Fruit fly (Drosophila melanogaster) whole organism, wandering third instar larva: Measurements from ENCODE around the gene Snx21.

Source experiments
- Abd-B ChIP-seq: fragments of >200 bp; optimal IDR thresholded peaks from 2 replicates; lab custom pipeline; 2017; ENCODE audit warnings: missing biosample characterization, missing genetic modification characterization
- CG32264 ChIP-seq: fragments of 200-800 bp; sonication (Bioruptor generic); optimal IDR thresholded peaks from 2 replicates; lab custom pipeline; 2016; ENCODE audit warnings: missing biosample characterization, missing genetic modification characterization
- CG9705 ChIP-seq: fragments of 200-800 bp; sonication (Bioruptor generic); optimal IDR thresholded peaks from 2 replicates; lab custom pipeline; 2018; ENCODE audit warnings: missing biosample characterization, mild to moderate bottlenecking, missing genetic modification characterization
- CrebA ChIP-seq: fragments of 200-800 bp; sonication (Bioruptor generic); optimal IDR thresholded peaks from 2 replicates; lab custom pipeline; 2016; ENCODE audit warnings: missing biosample characterization, mild to moderate bottlenecking, missing genetic modification characterization, borderline replicate concordance
- Dfd ChIP-seq: fragments of >200 bp; optimal IDR thresholded peaks from 2 replicates; lab custom pipeline; 2017; ENCODE audit warnings: missing biosample characterization, missing genetic modification characterization
- Dif ChIP-seq: fragments of 200-275, 200-300 bp; sonication (Bioruptor generic); optimal IDR thresholded peaks from 2 replicates; lab custom pipeline; 2018; ENCODE audit warnings: missing biosample characterization, missing genetic modification characterization; ENCODE audit not compliant: partially characterized antibody
- GATAd ChIP-seq: sonication (Bioruptor generic); optimal IDR thresholded peaks from 2 replicates; lab custom pipeline; 2016; ENCODE audit warnings: missing biosample characterization, missing genetic modification characterization
- HLH106 ChIP-seq: fragments of 200-800 bp; optimal IDR thresholded peaks from 3 replicates; lab custom pipeline; 2019; ENCODE audit warnings: missing biosample characterization, mild to moderate bottlenecking, missing genetic modification characterization, moderate library complexity
- Hnf4 ChIP-seq: fragments of 200-800 bp; sonication (Bioruptor generic); optimal IDR thresholded peaks from 2 replicates; lab custom pipeline; 2016; ENCODE audit warnings: missing biosample characterization, mild to moderate bottlenecking, missing genetic modification characterization
- Hr78 ChIP-seq: fragments of >200 bp; optimal IDR thresholded peaks from 2 replicates; lab custom pipeline; 2017; ENCODE audit warnings: missing biosample characterization, missing genetic modification characterization
- Hr83 ChIP-seq: fragments of 200-300 bp; sonication (Bioruptor generic); optimal IDR thresholded peaks from 2 replicates; lab custom pipeline; 2016; ENCODE audit warnings: missing biosample characterization, mild to moderate bottlenecking, missing genetic modification characterization, moderate library complexity; ENCODE audit not compliant: poor library complexity, severe bottlenecking
- Jra ChIP-seq: sonication (Bioruptor generic); optimal IDR thresholded peaks from 2 replicates; lab custom pipeline; 2016; ENCODE audit warnings: missing biosample characterization, missing genetic modification characterization
- Mio ChIP-seq: sonication (Bioruptor generic); optimal IDR thresholded peaks from 2 replicates; lab custom pipeline; 2016; ENCODE audit warnings: missing biosample characterization, missing genetic modification characterization
- Myc ChIP-seq: fragments of >200 bp; optimal IDR thresholded peaks from 2 replicates; lab custom pipeline; 2017
- N ChIP-seq: fragments of >200 bp; optimal IDR thresholded peaks from 2 replicates; lab custom pipeline; 2018; ENCODE audit warnings: missing biosample characterization, missing external identifiers, missing genetic modification characterization
- OdsH ChIP-seq: fragments of 200-800 bp; sonication (Bioruptor generic); optimal IDR thresholded peaks from 2 replicates; lab custom pipeline; 2016; ENCODE audit warnings: missing biosample characterization, mild to moderate bottlenecking, missing genetic modification characterization
- Rel ChIP-seq, 2 experiments: fragments of 200-800 bp; sonication (Bioruptor generic) in 1 of 2; optimal IDR thresholded peaks; 2 replicates in 1 of 2; 3 replicates in 1 of 2; lab custom pipeline; 2016 to 2019; ENCODE audit warnings: mild to moderate bottlenecking in 2 of 2, missing biosample characterization in 2 of 2, missing genetic modification characterization in 2 of 2, moderate library complexity in 1 of 2
- Sp1 ChIP-seq: fragments of 200-800 bp; sonication (Bioruptor generic); optimal IDR thresholded peaks from 3 replicates; lab custom pipeline; 2019; ENCODE audit warnings: missing biosample characterization, mild to moderate bottlenecking, missing genetic modification characterization, moderate library complexity
- Vsx2 ChIP-seq: fragments of 200-300, 225-300 bp; sonication (Bioruptor generic); optimal IDR thresholded peaks from 2 replicates; lab custom pipeline; 2018; ENCODE audit warnings: missing biosample characterization, missing genetic modification characterization; ENCODE audit not compliant: partially characterized antibody
- br ChIP-seq: fragments of 200-800 bp; sonication (Bioruptor generic); optimal IDR thresholded peaks from 2 replicates; lab custom pipeline; 2016; ENCODE audit warnings: missing biosample characterization, missing genetic modification characterization
- brk ChIP-seq: fragments of 200-800 bp; sonication (Bioruptor generic); optimal IDR thresholded peaks from 2 replicates; lab custom pipeline; 2016; ENCODE audit warnings: missing biosample characterization, mild to moderate bottlenecking, missing genetic modification characterization
- dl ChIP-seq, 2 experiments: fragments of 175-275, 200-275 bp in 1 of 2; fragments of 200-275 bp in 1 of 2; sonication (Bioruptor generic); optimal IDR thresholded peaks; lab custom pipeline; 2018; ENCODE audit warnings: mild to moderate bottlenecking in 2 of 2, missing biosample characterization in 2 of 2, missing genetic modification characterization in 2 of 2, moderate library complexity in 2 of 2; ENCODE audit not compliant: partially characterized antibody in 2 of 2, insufficient read depth in 1 of 2
- dmrt93B ChIP-seq: fragments of 200-800 bp; sonication (Bioruptor generic); optimal IDR thresholded peaks from 2 replicates; lab custom pipeline; 2018; ENCODE audit warnings: missing biosample characterization, mild to moderate bottlenecking, missing genetic modification characterization
- dsf ChIP-seq: sonication (Bioruptor generic); optimal IDR thresholded peaks from 2 replicates; lab custom pipeline; 2016; ENCODE audit warnings: missing biosample characterization, missing genetic modification characterization, borderline replicate concordance
- ey ChIP-seq: fragments of 200-800 bp; sonication (Bioruptor generic); optimal IDR thresholded peaks from 2 replicates; lab custom pipeline; 2016; ENCODE audit warnings: missing biosample characterization, missing genetic modification characterization
- foxo ChIP-seq, 2 experiments: fragments of 200-800 bp; sonication (Bioruptor generic); optimal IDR thresholded peaks; 2 replicates in 1 of 2; 3 replicates in 1 of 2; lab custom pipeline; 2016 to 2017; ENCODE audit warnings: missing biosample characterization in 2 of 2, missing genetic modification characterization in 2 of 2
- fru ChIP-seq: fragments of 200-800 bp; sonication (Bioruptor generic); optimal IDR thresholded peaks from 3 replicates; lab custom pipeline; 2016; ENCODE audit warnings: missing biosample characterization, mild to moderate bottlenecking, missing genetic modification characterization
- h ChIP-seq: fragments of 200-800 bp; sonication (Bioruptor generic); optimal IDR thresholded peaks from 3 replicates; lab custom pipeline; 2016; ENCODE audit warnings: missing biosample characterization, mild to moderate bottlenecking, missing genetic modification characterization
- jim ChIP-seq: fragments of 175-275, 200-325 bp; sonication (Bioruptor generic); optimal IDR thresholded peaks from 2 replicates; lab custom pipeline; 2016; ENCODE audit warnings: missing biosample characterization, mild to moderate bottlenecking, missing genetic modification characterization
- lola ChIP-seq: fragments of >200 bp; optimal IDR thresholded peaks from 2 replicates; lab custom pipeline; 2017; ENCODE audit warnings: missing biosample characterization, missing genetic modification characterization
- pan ChIP-seq: fragments of >200 bp; optimal IDR thresholded peaks from 2 replicates; lab custom pipeline; 2017
- psq ChIP-seq: fragments of 200-800 bp; sonication (Bioruptor generic); optimal IDR thresholded peaks from 3 replicates; lab custom pipeline; 2017; ENCODE audit warnings: missing biosample characterization, mild to moderate bottlenecking, missing genetic modification characterization, moderate library complexity
- rgr ChIP-seq: fragments of 200-800 bp; sonication (Bioruptor generic); optimal IDR thresholded peaks from 3 replicates; lab custom pipeline; 2016; ENCODE audit warnings: missing biosample characterization, mild to moderate bottlenecking, missing genetic modification characterization
- sage ChIP-seq: fragments of 200-800 bp; sonication (Bioruptor generic); optimal IDR thresholded peaks from 2 replicates; lab custom pipeline; 2016; ENCODE audit warnings: missing biosample characterization, mild to moderate bottlenecking, missing genetic modification characterization
- sv ChIP-seq: fragments of 200-800 bp; sonication (Bioruptor generic); optimal IDR thresholded peaks from 3 replicates; lab custom pipeline; 2016; ENCODE audit warnings: missing biosample characterization, missing genetic modification characterization
- tai ChIP-seq: sonication (Bioruptor generic); optimal IDR thresholded peaks from 2 replicates; lab custom pipeline; 2016; ENCODE audit warnings: missing biosample characterization, missing genetic modification characterization
- usp ChIP-seq: fragments of >200 bp; optimal IDR thresholded peaks from 2 replicates; lab custom pipeline; 2017; ENCODE audit warnings: missing biosample characterization, missing genetic modification characterization
- woc ChIP-seq: sonication (Bioruptor generic); optimal IDR thresholded peaks from 2 replicates; lab custom pipeline; 2016; ENCODE audit warnings: missing biosample characterization, mild to moderate bottlenecking, missing genetic modification characterization

The Snx21 gene

dm6 chr2L:2807597-2807996 is 42.1 kb upstream of the Snx21 start:
- no peak for TF ChIP-seq Vsx2 (GFP tag; lab: Kevin White, UChicago)
- no peak for TF ChIP-seq HLH106 (tag; lab: Kevin White, UChicago)
- TF ChIP-seq Hnf4, result no peak
- no peak for TF ChIP-seq dsf

DNA sequence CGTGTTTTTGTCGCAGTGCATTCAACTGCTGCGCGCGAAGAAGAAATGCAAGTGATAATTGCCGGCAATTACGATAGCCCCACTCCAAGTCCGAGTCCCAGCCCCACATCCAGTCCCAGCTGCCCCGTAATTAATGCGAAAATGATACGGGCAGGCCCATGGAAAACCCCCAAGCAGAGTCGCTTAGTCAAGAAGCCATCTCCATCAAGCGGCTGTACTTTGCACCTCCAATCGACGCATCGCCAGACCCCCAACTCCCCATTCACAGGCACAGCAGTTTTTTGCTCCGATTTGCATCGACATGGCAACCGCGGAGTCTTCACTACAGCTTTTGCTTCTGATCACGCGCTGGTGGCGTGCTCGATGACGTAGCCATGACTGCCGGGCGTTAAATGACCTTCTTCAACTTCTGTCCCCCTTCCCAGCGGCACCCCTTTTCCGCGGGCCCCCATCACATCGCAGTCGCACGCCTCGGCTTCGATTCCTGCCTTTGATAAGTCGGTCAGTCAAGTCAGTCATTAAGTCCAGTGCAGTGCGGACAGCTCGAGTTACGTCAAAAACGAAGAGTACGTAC is 40.8 kb upstream of the Snx21 start:
- TF ChIP-seq Rel (GFP tag; optimal IDR thresholded peaks at IDR 0.05; lab: Kevin White, UChicago) (no peak), Rel (tag; optimal IDR thresholded peaks at IDR 0.05; lab: Kevin White, UChicago) (peak; percentile 86), sage (GFP tag; lab: Kevin White, UChicago) (no peak), Hnf4 (peak; percentile 77)

DNA sequence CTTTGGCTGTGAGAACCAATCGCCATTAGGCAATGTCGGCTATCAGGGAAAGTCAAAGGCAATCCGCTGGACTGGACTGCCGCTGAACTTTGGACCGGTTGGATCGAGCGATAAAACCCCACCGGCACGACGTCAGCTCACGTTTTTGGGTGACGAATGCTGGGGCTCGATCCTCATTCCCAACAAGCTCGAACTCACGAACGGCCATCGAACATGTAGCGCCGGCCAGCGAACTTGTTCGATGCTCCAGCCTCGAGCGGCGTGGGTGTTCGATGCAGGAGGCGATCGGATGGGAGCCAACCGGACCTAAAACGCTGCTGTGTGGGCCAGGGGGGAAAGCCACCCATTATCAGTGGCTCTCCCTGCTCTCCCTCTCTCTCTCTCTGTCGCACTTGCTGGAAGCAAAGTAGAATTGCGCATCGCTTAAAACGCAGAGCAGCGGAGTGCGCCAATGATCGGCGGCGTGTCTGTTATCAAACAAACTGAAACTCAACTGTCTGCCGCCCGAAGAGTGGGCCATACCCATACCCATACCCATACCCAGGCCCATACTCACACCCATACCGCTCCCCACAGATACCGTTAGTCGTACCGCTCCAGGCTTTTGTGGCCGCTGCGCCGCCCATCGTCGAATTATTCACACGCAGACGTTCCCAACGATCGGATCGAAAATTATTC is 39.3 kb upstream of the Snx21 start, which contains the start of gene daw:
Gene daw, plus strand, starts transcription at position 628 of the 678 bp plus-strand sequence.
- TF ChIP-seq woc (GFP tag; lab: Kevin White, UChicago) (no peak), HLH106 (tag; lab: Kevin White, UChicago) (peak; percentile 3), fru (GFP tag; lab: Kevin White, UChicago) (no peak), Myc (no peak), ey (GFP tag; lab: Kevin White, UChicago) (no peak), pan (lab: Kevin White, UChicago) (no peak), brk (GFP tag; lab: Kevin White, UChicago) (no peak), Hnf4 (peak; percentile 92), CG32264 (GFP tag; lab: Kevin White, UChicago) (no peak), usp (GFP tag; lab: Kevin White, UChicago) (no peak), Jra (GFP tag; lab: Kevin White, UChicago) (peak; percentile 15), Dfd (no peak), dmrt93B (no peak), Dif (GFP tag; lab: Kevin White, UChicago) (peak; percentile 42), OdsH (GFP tag; lab: Kevin White, UChicago) (peak; percentile 15), CrebA (GFP tag; lab: Kevin White, UChicago) (peak; percentile 85), Sp1 (GFP tag; lab: Kevin White, UChicago) (peak; percentile 20), jim (no peak), N (GFP tag; lab: Kevin White, UChicago) (no peak), Vsx2 (GFP tag; lab: Kevin White, UChicago) (no peak), CG9705 (GFP tag; lab: Kevin White, UChicago) (no peak), tai (no peak), rgr (GFP tag; lab: Kevin White, UChicago) (no peak), dsf (no peak), foxo (GFP tag; optimal IDR thresholded peaks at IDR 0.05; lab: Kevin White, UChicago) (peak in 1 of 2 experiments; percentile 18), br (GFP tag; lab: Kevin White, UChicago) (peak; percentile 16), Hr78 (GFP tag; lab: Kevin White, UChicago) (no peak), lola (GFP tag; lab: Kevin White, UChicago) (no peak), Abd-B (no peak), h (peak; percentile 75), sv (no peak), Hr83 (GFP tag; lab: Kevin White, UChicago) (peak; percentile 45), Mio (GFP tag; lab: Kevin White, UChicago) (no peak), psq (GFP tag; lab: Kevin White, UChicago) (no peak), Rel (GFP tag; optimal IDR thresholded peaks at IDR 0.05; lab: Kevin White, UChicago) (peak; percentile 83), Rel (tag; optimal IDR thresholded peaks at IDR 0.05; lab: Kevin White, UChicago) (peak; percentile 90), sage (GFP tag; lab: Kevin White, UChicago) (no peak), GATAd (no peak), dl (GFP tag; optimal IDR thresholded peaks at IDR 0.05; lab: Kevin White, UChicago; ENCODE audit: insufficient read depth in 1 of 2, partially characterized antibody in 2 of 2) (peak; percentile 22 to 26)
